Fruit fly (Drosophila melanogaster) whole organism, prepupa: ENCODE results near the gene hth.

Source experiments
- Blimp-1 ChIP-seq: fragments of 200-800 bp; sonication (Bioruptor generic); optimal IDR thresholded peaks from 3 replicates; lab custom pipeline; 2017; ENCODE audit warnings: missing biosample characterization, missing genetic modification characterization, mild to moderate bottlenecking, moderate library complexity, missing genetic modification reagents
- CG10669 ChIP-seq: fragments of 200-800 bp; sonication (Bioruptor generic); optimal IDR thresholded peaks from 3 replicates; lab custom pipeline; 2018; ENCODE audit warnings: missing biosample characterization, mild to moderate bottlenecking, missing genetic modification characterization, moderate library complexity
- CG11762 ChIP-seq: fragments of 200-800 bp; sonication (Bioruptor generic); optimal IDR thresholded peaks from 3 replicates; lab custom pipeline; 2016; ENCODE audit warnings: missing biosample characterization, missing genetic modification characterization; ENCODE audit not compliant: insufficient read depth
- CG1621 ChIP-seq: fragments of 200-800 bp; sonication (Bioruptor generic); optimal IDR thresholded peaks from 3 replicates; lab custom pipeline; 2018; ENCODE audit warnings: missing biosample characterization, mild to moderate bottlenecking, missing genetic modification characterization
- CG16779 ChIP-seq: fragments of 200-800 bp; sonication (Bioruptor generic); optimal IDR thresholded peaks from 3 replicates; lab custom pipeline; 2017; ENCODE audit warnings: missing biosample characterization, mild to moderate bottlenecking, missing genetic modification characterization
- CG3032 ChIP-seq: fragments of 200-800 bp; optimal IDR thresholded peaks from 2 replicates; lab custom pipeline; 2019; ENCODE audit warnings: missing biosample characterization, mild to moderate bottlenecking, missing genetic modification characterization, moderate library complexity
- CG31627 ChIP-seq: fragments of 200-800 bp; sonication (Bioruptor generic); optimal IDR thresholded peaks from 3 replicates; lab custom pipeline; 2016; ENCODE audit warnings: missing biosample characterization, missing genetic modification characterization
- CG32006 ChIP-seq: fragments of 200-800 bp; sonication (Bioruptor generic); optimal IDR thresholded peaks from 3 replicates; lab custom pipeline; 2017; ENCODE audit warnings: missing biosample characterization, mild to moderate bottlenecking, missing genetic modification characterization
- CG34406 ChIP-seq: fragments of 200-800 bp; sonication (Bioruptor generic); optimal IDR thresholded peaks from 3 replicates; lab custom pipeline; 2016; ENCODE audit warnings: missing biosample characterization, missing genetic modification characterization
- CG3919 ChIP-seq: fragments of 200-800 bp; sonication (Bioruptor generic); optimal IDR thresholded peaks from 3 replicates; lab custom pipeline; 2016; ENCODE audit warnings: missing biosample characterization, missing genetic modification characterization
- CG4318 ChIP-seq: fragments of 200-800 bp; sonication (Bioruptor generic); optimal IDR thresholded peaks from 3 replicates; lab custom pipeline; 2017; ENCODE audit warnings: missing biosample characterization, mild to moderate bottlenecking, missing genetic modification characterization
- CG6792 ChIP-seq: fragments of 200-800 bp; sonication (Bioruptor generic); optimal IDR thresholded peaks from 3 replicates; lab custom pipeline; 2016; ENCODE audit warnings: missing biosample characterization, missing genetic modification characterization
- CG6808 ChIP-seq: fragments of 200-800 bp; sonication (Bioruptor generic); optimal IDR thresholded peaks from 3 replicates; lab custom pipeline; 2017; ENCODE audit warnings: missing biosample characterization, missing genetic modification characterization, mild to moderate bottlenecking, moderate library complexity, missing genetic modification reagents
- CG7368 ChIP-seq: fragments of 200-800 bp; sonication (Bioruptor generic); optimal IDR thresholded peaks from 3 replicates; lab custom pipeline; 2016; ENCODE audit warnings: missing biosample characterization, missing genetic modification characterization
- CG8119 ChIP-seq: fragments of 200-800 bp; sonication (Bioruptor generic); IDR thresholded peaks from 3 replicates; pipeline ENCODE4 v1.3.6; 2022; ENCODE audit warnings: missing biosample characterization, missing genetic modification characterization
- CG8319 ChIP-seq: fragments of 200-800 bp; sonication (Bioruptor generic); optimal IDR thresholded peaks from 3 replicates; lab custom pipeline; 2016; ENCODE audit warnings: missing biosample characterization, missing genetic modification characterization
- CG8632 ChIP-seq: fragments of 200-800 bp; sonication (Bioruptor generic); optimal IDR thresholded peaks from 3 replicates; lab custom pipeline; 2016; ENCODE audit warnings: missing biosample characterization, missing genetic modification characterization
- CG9139 ChIP-seq: fragments of 200-800 bp; sonication (Bioruptor generic); optimal IDR thresholded peaks from 3 replicates; lab custom pipeline; 2017; ENCODE audit warnings: missing biosample characterization, mild to moderate bottlenecking, missing genetic modification characterization
- Eip75B ChIP-seq: fragments of 200-800 bp; sonication (Bioruptor generic); optimal IDR thresholded peaks from 3 replicates; lab custom pipeline; 2016; ENCODE audit warnings: missing biosample characterization, missing genetic modification characterization
- Eip78C ChIP-seq: fragments of 200-800 bp; sonication (Bioruptor generic); peaks from one replicate; lab custom pipeline; 2016; ENCODE audit warnings: missing biosample characterization, missing genetic modification characterization
- Eip93F ChIP-seq: fragments of 200-800 bp; sonication (Bioruptor generic); optimal IDR thresholded peaks from 2 replicates; lab custom pipeline; 2016; ENCODE audit warnings: missing biosample characterization, mild to moderate bottlenecking, missing genetic modification characterization
- Ets21C ChIP-seq: fragments of 200-800 bp; sonication (Bioruptor generic); optimal IDR thresholded peaks from 3 replicates; lab custom pipeline; 2016; ENCODE audit warnings: missing biosample characterization, missing genetic modification characterization
- Ets96B ChIP-seq: fragments of 200-800 bp; optimal IDR thresholded peaks from 2 replicates; lab custom pipeline; 2019; ENCODE audit warnings: missing biosample characterization, mild to moderate bottlenecking, missing genetic modification characterization, moderate library complexity
- Gug ChIP-seq: fragments of 200-800 bp; sonication (Bioruptor generic); IDR thresholded peaks from 2 replicates; pipeline ENCODE4 v1.3.6; 2022; ENCODE audit warnings: missing biosample characterization, missing genetic modification characterization
- Hr38 ChIP-seq: sonication (Bioruptor generic); optimal IDR thresholded peaks from 2 replicates; lab custom pipeline; 2016; ENCODE audit warnings: missing biosample characterization, missing genetic modification characterization
- Hr39 ChIP-seq: fragments of 200-800 bp; sonication (Bioruptor generic); optimal IDR thresholded peaks from 2 replicates; lab custom pipeline; 2016; ENCODE audit warnings: missing biosample characterization, missing genetic modification characterization
- Hr4 ChIP-seq: fragments of 200-800 bp; sonication (Bioruptor generic); optimal IDR thresholded peaks from 3 replicates; lab custom pipeline; 2016; ENCODE audit warnings: missing biosample characterization, missing genetic modification characterization
- Lpt ChIP-seq: fragments of 200-800 bp; sonication (Bioruptor generic); optimal IDR thresholded peaks from 3 replicates; lab custom pipeline; 2016; ENCODE audit warnings: missing biosample characterization, missing genetic modification characterization
- OdsH ChIP-seq: fragments of 200-800 bp; sonication (Bioruptor generic); optimal IDR thresholded peaks from 3 replicates; lab custom pipeline; 2016; ENCODE audit warnings: missing biosample characterization, missing genetic modification characterization
- Smox ChIP-seq: fragments of 200-800 bp; sonication (Bioruptor generic); optimal IDR thresholded peaks from 3 replicates; lab custom pipeline; 2016; ENCODE audit warnings: missing biosample characterization, missing genetic modification characterization
- Sox14 ChIP-seq: fragments of 200-800 bp; sonication (Bioruptor generic); optimal IDR thresholded peaks from 3 replicates; lab custom pipeline; 2016; ENCODE audit warnings: missing biosample characterization, missing genetic modification characterization
- achi ChIP-seq: fragments of 200-800 bp; sonication (Bioruptor generic); optimal IDR thresholded peaks from 3 replicates; lab custom pipeline; 2016; ENCODE audit warnings: missing biosample characterization, missing genetic modification characterization
- acj6 ChIP-seq: fragments of 200-800 bp; sonication (Bioruptor generic); optimal IDR thresholded peaks from 3 replicates; lab custom pipeline; 2016; ENCODE audit warnings: missing biosample characterization, missing genetic modification characterization
- dac ChIP-seq: fragments of 200-800 bp; sonication (Bioruptor generic); optimal IDR thresholded peaks from 2 replicates; lab custom pipeline; 2017; ENCODE audit warnings: missing biosample characterization, mild to moderate bottlenecking, missing genetic modification characterization
- eg ChIP-seq: fragments of 200-800 bp; sonication (Bioruptor generic); IDR thresholded peaks from 3 replicates; pipeline ENCODE4 v1.3.6; 2022; ENCODE audit warnings: missing biosample characterization, missing genetic modification characterization
- esn ChIP-seq: fragments of 200-800 bp; sonication (Bioruptor generic); optimal IDR thresholded peaks from 2 replicates; lab custom pipeline; 2016; ENCODE audit warnings: missing biosample characterization, mild to moderate bottlenecking, missing genetic modification characterization, moderate library complexity
- fd59A ChIP-seq: fragments of 200-800 bp; sonication (Bioruptor generic); optimal IDR thresholded peaks from 2 replicates; lab custom pipeline; 2017; ENCODE audit warnings: missing biosample characterization, mild to moderate bottlenecking, missing genetic modification characterization, missing genetic modification reagents
- lz ChIP-seq: fragments of 200-800 bp; sonication (Bioruptor generic); optimal IDR thresholded peaks from 3 replicates; lab custom pipeline; 2016; ENCODE audit warnings: missing biosample characterization, missing genetic modification characterization
- net ChIP-seq: fragments of 200-800 bp; sonication (Bioruptor generic); optimal IDR thresholded peaks from 3 replicates; lab custom pipeline; 2016; ENCODE audit warnings: missing biosample characterization, missing genetic modification characterization
- pdm3 ChIP-seq: fragments of 200-800 bp; sonication (Bioruptor generic); optimal IDR thresholded peaks from 3 replicates; lab custom pipeline; 2016; ENCODE audit warnings: missing biosample characterization, missing genetic modification characterization
- salr ChIP-seq, 2 experiments: fragments of 200-800 bp; sonication (Bioruptor generic); optimal IDR thresholded peaks; 3 replicates each; lab custom pipeline; 2016 to 2018; ENCODE audit warnings: missing biosample characterization in 2 of 2, missing genetic modification characterization in 2 of 2, mild to moderate bottlenecking in 1 of 2
- ss ChIP-seq, 2 experiments: fragments of 200-800 bp; sonication (Bioruptor generic); optimal IDR thresholded peaks; 2 replicates in 1 of 2; 3 replicates in 1 of 2; lab custom pipeline; 2017 to 2018; ENCODE audit warnings: mild to moderate bottlenecking in 2 of 2, missing biosample characterization in 2 of 2, missing genetic modification characterization in 2 of 2, moderate library complexity in 1 of 2
- topi ChIP-seq: fragments of 200-800 bp; sonication (Bioruptor generic); optimal IDR thresholded peaks from 3 replicates; lab custom pipeline; 2016; ENCODE audit warnings: missing biosample characterization, missing genetic modification characterization
- vri ChIP-seq: fragments of 200-800 bp; sonication (Bioruptor generic); optimal IDR thresholded peaks from 3 replicates; lab custom pipeline; 2016; ENCODE audit warnings: missing biosample characterization, mild to moderate bottlenecking, missing genetic modification characterization

Gene hth

DNA sequence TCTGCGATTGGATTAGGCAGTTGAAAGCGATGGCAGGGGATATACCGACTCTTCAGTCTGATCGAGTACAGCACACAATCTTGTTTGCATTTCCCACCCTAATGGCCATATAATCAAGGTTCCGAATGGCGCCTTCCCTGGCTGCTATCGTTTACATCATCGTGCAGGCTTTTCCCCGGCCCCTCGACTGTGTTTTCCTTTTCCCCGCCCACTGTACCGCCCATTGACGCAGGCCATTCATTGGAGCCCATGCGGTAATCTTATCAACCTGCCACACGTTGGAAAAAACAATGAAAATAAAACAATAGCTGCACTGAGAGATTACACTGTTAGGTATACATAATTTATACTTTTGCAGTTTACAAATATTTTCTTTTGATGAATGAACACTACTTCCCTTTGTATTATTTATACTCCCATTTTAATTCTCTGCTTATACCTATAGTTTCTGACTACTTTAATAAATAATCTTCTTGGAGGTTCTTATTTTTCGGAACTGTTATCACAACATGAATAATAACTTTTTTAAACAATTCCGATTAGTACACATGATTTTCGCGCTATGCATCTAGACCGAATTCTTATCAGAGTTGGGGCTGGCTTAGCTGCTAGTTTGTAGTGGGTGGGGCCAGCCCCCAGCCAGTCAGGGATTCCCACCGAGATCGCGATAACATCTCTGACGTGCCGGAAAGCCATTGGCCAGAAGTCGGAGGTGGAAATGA lies 118.9 kb downstream of the hth start (continued):
- TF ChIP-seq Gug (GFP tag; lab: Robert Waterston, UW) (no peak), Hr4 (GFP tag; lab: Kevin White, UChicago) (no peak), ss (GFP tag; optimal IDR thresholded peaks at IDR 0.05; lab: Kevin White, UChicago) (no peak), eg (no peak), CG3032 (no peak), CG1621 (tag; lab: Kevin White, UChicago) (no peak), salr (GFP tag; optimal IDR thresholded peaks at IDR 0.05; lab: Kevin White, UChicago) (no peak), esn (GFP tag; lab: Kevin White, UChicago) (peak; percentile 45), CG6808 (GFP tag; lab: Kevin White, UChicago) (no peak), Eip78C (GFP tag; lab: Kevin White, UChicago) (peak; percentile 52), CG9139 (no peak), Ets21C (GFP tag; lab: Kevin White, UChicago) (no peak), CG8319 (GFP tag; lab: Kevin White, UChicago) (no peak), Hr39 (GFP tag; lab: Kevin White, UChicago) (peak; percentile 17), Smox (GFP tag; lab: Kevin White, UChicago) (no peak), CG10669 (GFP tag; lab: Kevin White, UChicago) (peak; percentile 16), CG32006 (GFP tag; lab: Kevin White, UChicago) (peak; percentile 1), CG31627 (peak; percentile 8), CG34406 (GFP tag; lab: Kevin White, UChicago) (peak; percentile 22), acj6 (GFP tag; lab: Kevin White, UChicago) (no peak), fd59A (GFP tag; lab: Kevin White, UChicago) (no peak)

DNA sequence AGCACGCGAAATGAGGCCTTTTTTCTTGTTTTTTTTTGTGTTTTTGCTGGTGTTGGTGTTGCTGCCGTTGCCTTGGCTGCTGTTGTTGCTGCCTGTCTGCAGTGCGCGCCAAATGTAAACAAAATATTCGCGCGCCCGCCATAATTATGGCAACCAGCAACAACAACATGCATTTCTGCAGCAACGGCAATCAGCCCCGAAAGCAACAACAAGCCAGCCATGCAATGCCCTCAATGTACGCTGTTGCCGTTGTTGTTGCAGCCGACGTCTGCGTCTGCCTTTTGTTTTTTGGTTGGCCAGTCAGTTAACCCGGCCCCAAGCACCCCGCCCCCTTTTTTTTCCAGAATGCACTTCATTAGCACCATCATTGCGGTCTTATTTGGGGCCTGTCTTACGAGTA lies 120.8 kb downstream of the hth start:
- TF ChIP-seq Eip75B (GFP tag; lab: Kevin White, UChicago) = no peak
- TF ChIP-seq CG11762 (GFP tag; lab: Kevin White, UChicago) = no peak
- no peak for TF ChIP-seq CG10669 (GFP tag; lab: Kevin White, UChicago)
- no peak for TF ChIP-seq lz (GFP tag; lab: Kevin White, UChicago)
- no peak for TF ChIP-seq CG4318 (GFP tag; lab: Kevin White, UChicago)
- TF ChIP-seq Lpt (GFP tag; lab: Kevin White, UChicago) = no peak
- TF ChIP-seq Eip93F (GFP tag; lab: Kevin White, UChicago) = no peak
- TF ChIP-seq CG6792 (GFP tag; lab: Kevin White, UChicago) = no peak
- TF ChIP-seq acj6 (GFP tag; lab: Kevin White, UChicago) = no peak
- no peak for TF ChIP-seq Blimp-1 (GFP tag; lab: Kevin White, UChicago)
- TF ChIP-seq esn (GFP tag; lab: Kevin White, UChicago) = no peak
- TF ChIP-seq, all 60 proteins: peak for 0

DNA sequence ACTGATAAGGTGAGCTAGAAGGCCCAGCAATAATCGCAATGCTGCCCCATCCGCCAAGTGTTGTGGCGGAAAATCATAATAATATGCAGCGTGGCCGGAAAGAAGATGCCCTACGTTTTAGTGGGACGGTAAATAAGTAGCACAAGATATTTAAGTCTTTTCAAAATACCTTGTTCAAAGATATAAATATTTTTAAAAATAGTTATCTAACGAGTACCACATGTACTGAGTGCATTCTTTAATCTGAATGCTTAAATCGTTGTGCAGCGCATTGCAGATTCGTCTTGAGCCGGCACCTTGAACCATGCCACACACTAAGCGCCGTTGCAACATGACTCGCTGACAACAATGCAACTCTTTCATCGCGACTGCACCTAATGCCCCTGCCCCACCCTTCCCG lies 121.5 kb downstream of the hth start:
- TF ChIP-seq CG10669 (GFP tag; lab: Kevin White, UChicago) = peak; percentile 71
- peak; percentile 84 for TF ChIP-seq Gug (GFP tag; lab: Robert Waterston, UW)
- TF ChIP-seq Smox (GFP tag; lab: Kevin White, UChicago) = peak; percentile 47
- no peak for TF ChIP-seq Blimp-1 (GFP tag; lab: Kevin White, UChicago)
- TF ChIP-seq Ets96B (tag; lab: Kevin White, UChicago) = peak; percentile 78
- peak; percentile 77 for TF ChIP-seq CG6808 (GFP tag; lab: Kevin White, UChicago)
- TF ChIP-seq Hr38 = no peak
- peak; percentile 61 for TF ChIP-seq esn (GFP tag; lab: Kevin White, UChicago)
- TF ChIP-seq Eip75B (GFP tag; lab: Kevin White, UChicago) = peak; percentile 76
- no peak for TF ChIP-seq vri (GFP tag; lab: Kevin White, UChicago)
- peak; percentile 37 to 50 for TF ChIP-seq ss (GFP tag; optimal IDR thresholded peaks at IDR 0.05; lab: Kevin White, UChicago)
- TF ChIP-seq eg = peak; percentile 79
- peak; percentile 7 for TF ChIP-seq CG7368 (GFP tag; lab: Kevin White, UChicago)
- TF ChIP-seq CG3919 (GFP tag; lab: Kevin White, UChicago) = peak; percentile 75
- TF ChIP-seq dac (GFP tag; lab: Kevin White, UChicago) = peak; percentile 63
- peak; percentile 80 for TF ChIP-seq CG4318 (GFP tag; lab: Kevin White, UChicago)
- peak; percentile 5 for TF ChIP-seq CG8632 (GFP tag; lab: Kevin White, UChicago)
- TF ChIP-seq CG8119 = peak; percentile 82
- TF ChIP-seq topi (GFP tag; lab: Kevin White, UChicago) = peak; percentile 74
- peak; percentile 52 for TF ChIP-seq CG6792 (GFP tag; lab: Kevin White, UChicago)
- TF ChIP-seq net (GFP tag; lab: Kevin White, UChicago) = peak; percentile 24
- peak; percentile 68 for TF ChIP-seq OdsH (GFP tag; lab: Kevin White, UChicago)
- TF ChIP-seq achi (GFP tag; lab: Kevin White, UChicago) = peak; percentile 66
- peak; percentile 65 for TF ChIP-seq Sox14
- peak; percentile 67 for TF ChIP-seq CG1621 (tag; lab: Kevin White, UChicago)
- TF ChIP-seq CG16779 (tag; lab: Kevin White, UChicago) = peak; percentile 56
- TF ChIP-seq fd59A (GFP tag; lab: Kevin White, UChicago) = peak; percentile 69
- TF ChIP-seq pdm3 = peak; percentile 76
- TF ChIP-seq CG34406 (GFP tag; lab: Kevin White, UChicago) = peak; percentile 22
